Worm (Caenorhabditis elegans): ENCODE results near the gene xrn-1.

DNA sequence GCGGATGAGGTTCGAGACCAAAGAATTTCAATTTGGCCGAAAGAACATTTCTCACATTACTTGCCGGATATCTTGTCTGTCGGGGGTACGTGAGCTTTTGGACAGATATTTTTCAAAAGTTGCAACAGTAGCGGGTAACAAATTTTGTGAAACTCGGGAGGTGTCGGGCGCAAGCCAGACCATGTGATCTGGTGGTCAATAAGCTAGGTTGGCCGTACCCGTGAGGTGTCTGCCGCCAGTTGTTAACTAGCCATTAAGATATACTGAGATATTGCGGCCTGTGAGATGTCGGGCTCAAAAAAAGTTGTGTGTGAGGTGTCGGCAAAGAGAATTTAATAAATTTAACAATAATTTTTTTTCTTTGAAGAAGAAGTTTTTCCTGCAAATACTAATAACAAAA lies 49.7 kb downstream of the xrn-1 start:
- TF ChIP-seq W03F9.2 (tag; optimal IDR thresholded peaks at IDR 0.05): no peak
- TF ChIP-seq him-1 (tag; optimal IDR thresholded peaks at IDR 0.05): no peak
- no peak for TF ChIP-seq dao-5 (tag; optimal IDR thresholded peaks at IDR 0.05)

All from whole organism, L4/young adult.